Worm (Caenorhabditis elegans): Measurements from ENCODE around the gene egal-1.

The egal-1 gene

DNA sequence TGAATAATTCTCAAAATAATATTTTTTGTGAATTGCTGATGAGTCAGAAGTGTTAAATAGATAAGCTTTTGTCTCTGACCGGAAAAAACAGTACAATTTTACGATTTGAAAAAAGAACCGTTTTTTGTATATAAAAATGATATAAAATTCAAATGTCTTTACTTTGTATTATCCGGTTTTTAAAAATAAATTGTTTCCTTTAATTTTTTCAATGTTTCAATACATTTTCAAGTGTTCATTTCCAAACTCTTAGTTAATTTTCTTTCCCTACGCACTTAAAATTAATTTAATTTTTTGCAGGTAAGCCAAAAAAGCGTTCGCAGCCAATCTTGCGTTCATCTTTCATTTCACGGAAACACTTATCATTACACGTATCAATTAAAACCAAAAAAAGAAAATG, at the start of gene egal-1:
TSS of gene egal-1 (plus strand) at position 301 of the 400 bp plus-strand sequence.
- no peak for TF ChIP-seq elt-2 (tag; optimal IDR thresholded peaks at IDR 0.05)
- no peak for TF ChIP-seq hmg-11 (tag; optimal IDR thresholded peaks at IDR 0.05)
- TF ChIP-seq nhr-77 (tag; optimal IDR thresholded peaks at IDR 0.05) = no peak
- no peak for TF ChIP-seq unc-39 (tag; optimal IDR thresholded peaks at IDR 0.05)
- TF ChIP-seq fkh-10 (GFP tag; optimal IDR thresholded peaks at IDR 0.05) = no peak
- TF ChIP-seq skn-1 (tag; optimal IDR thresholded peaks at IDR 0.05) = no peak
- TF ChIP-seq pha-4 (tag; optimal IDR thresholded peaks at IDR 0.05) = no peak
- no peak for TF ChIP-seq ceh-82 (tag; optimal IDR thresholded peaks at IDR 0.05)
- no peak for TF ChIP-seq aly-2 (tag; optimal IDR thresholded peaks at IDR 0.05)
- no peak for TF ChIP-seq ceh-9 (tag; optimal IDR thresholded peaks at IDR 0.05)
- TF ChIP-seq nhr-12 (tag; optimal IDR thresholded peaks at IDR 0.05) = no peak
- TF ChIP-seq unc-62 (GFP tag; optimal IDR thresholded peaks at IDR 0.05) = no peak
- TF ChIP-seq ZK546.5 (tag; optimal IDR thresholded peaks at IDR 0.05) = no peak
- no peak for TF ChIP-seq daf-12 (tag; optimal IDR thresholded peaks at IDR 0.05)
- TF ChIP-seq sea-2 (GFP tag; optimal IDR thresholded peaks at IDR 0.05) = no peak
- no peak for TF ChIP-seq elt-3 (tag; optimal IDR thresholded peaks at IDR 0.05)
- no peak for TF ChIP-seq lsy-12 (tag; optimal IDR thresholded peaks at IDR 0.05)

DNA sequence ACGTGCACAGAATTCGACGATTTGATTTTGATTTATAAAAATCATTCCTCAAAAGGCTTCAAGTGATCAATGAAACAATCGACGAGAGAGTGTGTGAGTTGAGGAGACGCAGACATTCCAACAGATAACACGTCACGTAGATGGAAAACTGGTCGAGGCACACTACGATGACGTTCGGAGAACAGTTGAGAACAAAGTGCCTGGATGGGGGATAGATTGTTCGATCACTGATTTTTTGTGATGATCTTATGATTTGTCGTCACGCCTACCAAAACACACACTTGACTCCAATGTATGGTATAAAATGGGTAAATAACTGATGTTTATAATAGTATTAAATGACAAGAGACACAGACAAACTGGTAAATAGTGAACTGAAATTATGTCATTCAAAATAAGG, 46.3 kb upstream of the egal-1 start:
- TF ChIP-seq ztf-11 (tag; optimal IDR thresholded peaks at IDR 0.05) (no peak), nhr-11 (tag; optimal IDR thresholded peaks at IDR 0.05) (no peak), ceh-28 (tag; optimal IDR thresholded peaks at IDR 0.05) (peak; percentile 21), ZK546.5 (tag; optimal IDR thresholded peaks at IDR 0.05) (no peak), nhr-28 (tag; optimal IDR thresholded peaks at IDR 0.05) (no peak), nhr-25 (tag; optimal IDR thresholded peaks at IDR 0.05) (peak; percentile 81), nhr-23 (tag; optimal IDR thresholded peaks at IDR 0.05) (peak; percentile 62), fos-1 (tag; optimal IDR thresholded peaks at IDR 0.05) (no peak), R02D3.7 (tag; optimal IDR thresholded peaks at IDR 0.05) (no peak), nfya-1 (tag; optimal IDR thresholded peaks at IDR 0.05; ENCODE audit: insufficient read depth) (peak; percentile 21), zag-1 (tag; optimal IDR thresholded peaks at IDR 0.05) (no peak), egl-27 (tag; optimal IDR thresholded peaks at IDR 0.05) (peak; percentile 38), jun-1 (tag; optimal IDR thresholded peaks at IDR 0.05) (peak; percentile 12), nhr-43 (tag; optimal IDR thresholded peaks at IDR 0.05; ENCODE audit: poor library complexity, severe bottlenecking) (peak; percentile 86), pqm-1 (tag; optimal IDR thresholded peaks at IDR 0.05) (peak; percentile 79), lsy-12 (tag; optimal IDR thresholded peaks at IDR 0.05) (peak; percentile 30), ama-1 (optimal IDR thresholded peaks at IDR 0.05) (no peak), pha-4 (tag; optimal IDR thresholded peaks at IDR 0.05) (peak; percentile 73), hmg-11 (tag; optimal IDR thresholded peaks at IDR 0.05) (no peak), nhr-67 (tag; optimal IDR thresholded peaks at IDR 0.05) (no peak), nhr-76 (tag; optimal IDR thresholded peaks at IDR 0.05) (no peak), ceh-16 (tag; optimal IDR thresholded peaks at IDR 0.05) (no peak), unc-39 (tag; optimal IDR thresholded peaks at IDR 0.05) (no peak), elt-3 (tag; optimal IDR thresholded peaks at IDR 0.05) (peak in 1 of 3 experiments; percentile 64), elt-2 (tag; optimal IDR thresholded peaks at IDR 0.05) (peak; percentile 0), mml-1 (tag; optimal IDR thresholded peaks at IDR 0.05) (no peak), tbx-2 (tag; optimal IDR thresholded peaks at IDR 0.05) (peak; percentile 33)

- TF ChIP-seq nhr-25 (tag; optimal IDR thresholded peaks at IDR 0.05) = no peak
- TF ChIP-seq nfya-1 (tag; optimal IDR thresholded peaks at IDR 0.05; ENCODE audit: insufficient read depth) = peak; percentile 8
Observed at ce11 chrIV:5779537-5779936, 45.1 kb upstream of the egal-1 start.

- TF ChIP-seq nhr-43 (tag; optimal IDR thresholded peaks at IDR 0.05; ENCODE audit: poor library complexity, severe bottlenecking) = peak; percentile 61
- TF ChIP-seq pqm-1 (tag; optimal IDR thresholded peaks at IDR 0.05) = peak; percentile 80
- peak; percentile 58 for TF ChIP-seq nhr-23 (tag; optimal IDR thresholded peaks at IDR 0.05)
- no peak for TF ChIP-seq ZK546.5 (tag; optimal IDR thresholded peaks at IDR 0.05)
- TF ChIP-seq elt-3 (tag; optimal IDR thresholded peaks at IDR 0.05) = no peak
- TF ChIP-seq snpc-4 (tag; optimal IDR thresholded peaks at IDR 0.05) = no peak
- no peak for TF ChIP-seq nhr-237 (tag; optimal IDR thresholded peaks at IDR 0.05)
- TF ChIP-seq fkh-2 (tag; optimal IDR thresholded peaks at IDR 0.05) = no peak
- no peak for TF ChIP-seq fkh-10 (GFP tag; optimal IDR thresholded peaks at IDR 0.05)
- no peak for TF ChIP-seq tbx-2 (tag; optimal IDR thresholded peaks at IDR 0.05)
- no peak for TF ChIP-seq aly-2 (tag; optimal IDR thresholded peaks at IDR 0.05)
- no peak for TF ChIP-seq ceh-82 (tag; optimal IDR thresholded peaks at IDR 0.05)
- TF ChIP-seq hmg-11 (tag; optimal IDR thresholded peaks at IDR 0.05) = no peak
- TF ChIP-seq nhr-25 (tag; optimal IDR thresholded peaks at IDR 0.05) = no peak
Observed at ce11 chrIV:5780234-5780788, 44.3 kb upstream of the egal-1 start.

All from whole organism, L3 larva.